Worm (Caenorhabditis elegans) whole organism, early embryonic: ENCODE results near the gene kin-29.
A peak's percentile ranks its signal among the peaks of the same experiment; 100 is the strongest.
"Not testable (repeated sequence)": the region's sequence is repeated elsewhere in the genome, so short reads cannot be mapped to it uniquely, and the experiment has no call there.

Experiments
- F13C5.2 ChIP-seq: sonication (generic microtip); optimal IDR thresholded peaks from 2 replicates; lab custom pipeline; 2017; ENCODE audit warnings: mild to moderate bottlenecking, missing genetic modification characterization, inconsistent platforms, missing compliant biosample characterization
- aly-1 ChIP-seq: sonication (generic microtip); optimal IDR thresholded peaks from 2 replicates; lab custom pipeline; 2016; ENCODE audit warnings: missing genetic modification characterization, missing compliant biosample characterization
- ama-1 ChIP-seq: fragments of 150-350 bp; optimal IDR thresholded peaks from 2 replicates; lab custom pipeline; 2014
- ceh-13 ChIP-seq: fragments of 200-800 bp; sonication (Bioruptor generic); optimal IDR thresholded peaks from 2 replicates; lab custom pipeline; 2018; ENCODE audit warnings: mild to moderate bottlenecking, missing genetic modification characterization, missing compliant biosample characterization
- ceh-36 ChIP-seq: sonication (generic microtip); optimal IDR thresholded peaks from 2 replicates; lab custom pipeline; 2016; ENCODE audit warnings: missing genetic modification characterization, inconsistent platforms, missing compliant biosample characterization
- ets-7 ChIP-seq: sonication (generic microtip); optimal IDR thresholded peaks from 2 replicates; lab custom pipeline; 2016; ENCODE audit warnings: missing genotype, missing genetic modification characterization, missing compliant biosample characterization
- flt-1 ChIP-seq: fragments of 200-800 bp; sonication (Bioruptor generic); IDR thresholded peaks from 2 replicates; pipeline ENCODE4 v1.3.6; 2022; ENCODE audit warnings: missing genetic modification characterization, missing compliant biosample characterization
- hmg-4 ChIP-seq: fragments of 200-800 bp; sonication (Bioruptor generic); optimal IDR thresholded peaks from 2 replicates; lab custom pipeline; 2018; ENCODE audit warnings: mild to moderate bottlenecking, missing genetic modification characterization, missing compliant biosample characterization
- pes-1 ChIP-seq: fragments of 200-800 bp; sonication (Bioruptor generic); IDR thresholded peaks from 2 replicates; pipeline ENCODE4 v1.3.6; 2022; ENCODE audit warnings: missing genetic modification reagents, missing genetic modification characterization, missing compliant biosample characterization
- scrt-1 ChIP-seq: fragments of 200-800 bp; sonication (Bioruptor generic); IDR thresholded peaks from 2 replicates; pipeline ENCODE4 v1.3.6; 2022; ENCODE audit warnings: missing genetic modification characterization, missing compliant biosample characterization
- sea-1 ChIP-seq: fragments of 200-800 bp; sonication (Bioruptor generic); conservative IDR thresholded peaks from 2 replicates; pipeline ENCODE4 v1.3.6; 2022; ENCODE audit warnings: missing genetic modification characterization, missing compliant biosample characterization
- tbx-37 ChIP-seq: fragments of 200-800 bp; sonication (Bioruptor generic); conservative IDR thresholded peaks from 2 replicates; pipeline ENCODE4 v1.3.6; 2022; ENCODE audit warnings: missing genetic modification reagents, missing genetic modification characterization, missing compliant biosample characterization
- tra-4 ChIP-seq: sonication (generic microtip); optimal IDR thresholded peaks from 2 replicates; lab custom pipeline; 2017; ENCODE audit warnings: missing genetic modification characterization, missing compliant biosample characterization

DNA sequence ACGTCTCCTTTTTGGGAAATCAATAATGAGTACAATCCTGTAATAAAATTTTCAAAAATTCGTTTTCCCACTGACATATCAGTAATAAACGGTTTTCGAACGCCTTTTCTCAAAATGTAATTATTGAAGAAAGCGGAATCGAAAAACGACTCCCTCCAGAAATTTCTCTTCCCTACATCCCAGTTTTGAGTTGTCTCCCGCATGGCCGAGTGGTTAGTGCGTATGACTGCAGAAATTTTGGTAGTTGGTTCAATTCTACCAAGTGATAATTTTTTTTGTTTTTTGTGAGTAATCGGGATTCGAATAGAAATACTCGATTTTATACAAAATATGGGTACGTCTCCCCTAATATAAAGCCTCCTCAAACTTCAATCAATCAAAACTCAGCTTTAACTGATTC lies 50.6 kb downstream of the kin-29 start:
- TF ChIP-seq ceh-13; aly-1; tra-4 (tag; lab: Kevin White, UChicago); ama-1 (lab: Kevin White, UChicago); F13C5.2; sea-1; ceh-36 (tag; lab: Kevin White, UChicago); ets-7; hmg-4 (GFP tag; lab: Kevin White, UChicago): not testable (repeated sequence)
- TF ChIP-seq flt-1 (GFP tag; lab: Robert Waterston, UW) (0 out of 2 replicates have a peak, but pooled peaks have one; percentile 20), pes-1 (GFP tag; lab: Robert Waterston, UW) (peak; percentile 67), tbx-37 (0 out of 2 replicates have a peak, but pooled peaks have one; percentile 24), scrt-1 (0 out of 2 replicates have a peak, but pooled peaks have one; percentile 29)
